Worm (Caenorhabditis elegans) whole organism, early embryonic: ENCODE measurements around the gene cest-26.

ENCODE experiments used
- F13C5.2 ChIP-seq: sonication (generic microtip); optimal IDR thresholded peaks from 2 replicates; lab custom pipeline; 2017; ENCODE audit warnings: mild to moderate bottlenecking, missing genetic modification characterization, inconsistent platforms, missing compliant biosample characterization
- aly-1 ChIP-seq: sonication (generic microtip); optimal IDR thresholded peaks from 2 replicates; lab custom pipeline; 2016; ENCODE audit warnings: missing genetic modification characterization, missing compliant biosample characterization
- ama-1 ChIP-seq: fragments of 150-350 bp; optimal IDR thresholded peaks from 2 replicates; lab custom pipeline; 2014
- ets-7 ChIP-seq: sonication (generic microtip); optimal IDR thresholded peaks from 2 replicates; lab custom pipeline; 2016; ENCODE audit warnings: missing genotype, missing genetic modification characterization, missing compliant biosample characterization
- hmbx-1 ChIP-seq: sonication (generic microtip); optimal IDR thresholded peaks from 2 replicates; lab custom pipeline; 2016; ENCODE audit warnings: mild to moderate bottlenecking, missing genetic modification characterization, missing compliant biosample characterization
- hnd-1 ChIP-seq: sonication (generic microtip); optimal IDR thresholded peaks from 2 replicates; lab custom pipeline; 2016; ENCODE audit warnings: missing genetic modification characterization, missing compliant biosample characterization
- pes-1 ChIP-seq: fragments of 200-800 bp; sonication (Bioruptor generic); IDR thresholded peaks from 2 replicates; pipeline ENCODE4 v1.3.6; 2022; ENCODE audit warnings: missing genetic modification reagents, missing genetic modification characterization, missing compliant biosample characterization
- scrt-1 ChIP-seq: fragments of 200-800 bp; sonication (Bioruptor generic); IDR thresholded peaks from 2 replicates; pipeline ENCODE4 v1.3.6; 2022; ENCODE audit warnings: missing genetic modification characterization, missing compliant biosample characterization
- tbx-11 ChIP-seq: fragments of 200-800 bp; sonication (Bioruptor generic); IDR thresholded peaks from 2 replicates; pipeline ENCODE4 v1.3.6; 2022; ENCODE audit warnings: missing genetic modification characterization, missing compliant biosample characterization

- TF ChIP-seq pes-1 (GFP tag; lab: Robert Waterston, UW) (no peak), scrt-1 (GFP tag; lab: Robert Waterston, UW) (no peak), F13C5.2 (tag; lab: Kevin White, UChicago) (no peak), ama-1 (no peak), hnd-1 (tag; lab: Kevin White, UChicago) (no peak), tbx-11 (GFP tag; lab: Robert Waterston, UW) (no peak), ets-7 (tag; lab: Kevin White, UChicago) (no peak), hmbx-1 (tag; lab: Kevin White, UChicago) (no peak), aly-1 (tag; lab: Kevin White, UChicago) (no peak)
These were observed 41.0 kb upstream of the cest-26 start for ce11 chrX:4478503-4478902.
